Fruit fly (Drosophila melanogaster): ENCODE measurements around the gene CG15533.
A peak's percentile ranks its signal among the peaks of the same experiment; 100 is the strongest.

The CG15533 gene

dm6 chr3R:30450224-30450623, 21.6 kb downstream of the CG15533 start (continued):
- TF ChIP-seq CG9215 (GFP tag; IDR thresholded peaks at IDR 0.05), result no peak
- no peak for TF ChIP-seq Doc2 (GFP tag; IDR thresholded peaks at IDR 0.05)
- no peak for TF ChIP-seq Dek (tag; optimal IDR thresholded peaks at IDR 0.05)
- TF ChIP-seq CG18599 (GFP tag; optimal IDR thresholded peaks at IDR 0.05), result peak; percentile 83
- TF ChIP-seq mam (GFP tag; optimal IDR thresholded peaks at IDR 0.05), result peak; percentile 75
- peak; percentile 69; the same call in 1 of the 3 replicates for TF ChIP-seq CG11093 (GFP tag; IDR thresholded peaks at IDR 0.05)
- TF ChIP-seq Fer1 (GFP tag; optimal IDR thresholded peaks at IDR 0.05), result peak; percentile 83
- TF ChIP-seq stc (GFP tag; IDR thresholded peaks at IDR 0.05), result peak; percentile 72
- TF ChIP-seq odd (GFP tag; optimal IDR thresholded peaks at IDR 0.05), result peak; percentile 73
- no peak for TF ChIP-seq CG14667 (GFP tag; IDR thresholded peaks at IDR 0.05)
- peak; percentile 70 for TF ChIP-seq CG10431 (GFP tag; optimal IDR thresholded peaks at IDR 0.05)
- peak; percentile 89 for TF ChIP-seq nau (GFP tag; optimal IDR thresholded peaks at IDR 0.05)
- no peak for TF ChIP-seq hb (GFP tag; IDR thresholded peaks at IDR 0.05; ENCODE audit: partially characterized antibody)
- peak; percentile 58 for TF ChIP-seq sqz (GFP tag; optimal IDR thresholded peaks at IDR 0.05)
- TF ChIP-seq Bdp1 (GFP tag; optimal IDR thresholded peaks at IDR 0.05), result peak; percentile 81
- no peak for TF ChIP-seq hkb (optimal IDR thresholded peaks at IDR 0.05)
- peak; percentile 93 for TF ChIP-seq hkb (GFP tag; IDR thresholded peaks at IDR 0.05)
- peak; percentile 78 for TF ChIP-seq CG11723 (GFP tag; optimal IDR thresholded peaks at IDR 0.05)
- TF ChIP-seq eve (GFP tag; optimal IDR thresholded peaks at IDR 0.05), result no peak
- TF ChIP-seq lov (optimal IDR thresholded peaks at IDR 0.05), result no peak
- peak; percentile 90 for TF ChIP-seq lov (GFP tag; IDR thresholded peaks at IDR 0.05)
- peak; percentile 86 for TF ChIP-seq sob (GFP tag; IDR thresholded peaks at IDR 0.05)
- TF ChIP-seq CG15696 (tag; optimal IDR thresholded peaks at IDR 0.05), result peak; percentile 45
- TF ChIP-seq Hr78 (GFP tag; optimal IDR thresholded peaks at IDR 0.05), result no peak
- TF ChIP-seq CG7963 (GFP tag; IDR thresholded peaks at IDR 0.05; ENCODE audit: partially characterized antibody), result no peak
- TF ChIP-seq CG11398 (GFP tag; optimal IDR thresholded peaks at IDR 0.05), result peak; percentile 70
- peak; percentile 26; the same call in 1 of the 2 replicates for TF ChIP-seq Ravus (GFP tag; IDR thresholded peaks at IDR 0.05)
- peak; percentile 54 for TF ChIP-seq gro (GFP tag; optimal IDR thresholded peaks at IDR 0.05)
- peak; percentile 28 for TF ChIP-seq kay (GFP tag; optimal IDR thresholded peaks at IDR 0.05)
- peak; percentile 79 for TF ChIP-seq CG12942 (GFP tag; optimal IDR thresholded peaks at IDR 0.05)
- no peak for TF ChIP-seq pan (optimal IDR thresholded peaks at IDR 0.05)
- TF ChIP-seq pan (GFP tag; optimal IDR thresholded peaks at IDR 0.05 in 1 of 2, IDR thresholded peaks at IDR 0.05 in 1 of 2), result peak in 1 of 2 experiments; percentile 86
- TF ChIP-seq CG8765 (GFP tag; IDR thresholded peaks at IDR 0.05), result no peak
- peak; percentile 67 for TF ChIP-seq Deaf1 (tag; optimal IDR thresholded peaks at IDR 0.05)
- TF ChIP-seq CG32772 (GFP tag; IDR thresholded peaks at IDR 0.05), result peak; percentile 31; the same call in 1 of the 2 replicates
- TF ChIP-seq CG12391 (tag; optimal IDR thresholded peaks at IDR 0.05), result no peak
- peak; percentile 69 for TF ChIP-seq CG10462 (GFP tag; optimal IDR thresholded peaks at IDR 0.05)
- peak; percentile 79; the same call in 1 of the 2 replicates for TF ChIP-seq ranshi (GFP tag; IDR thresholded peaks at IDR 0.05)
- TF ChIP-seq pzg (GFP tag; optimal IDR thresholded peaks at IDR 0.05), result no peak
- TF ChIP-seq CG3407 (GFP tag; optimal IDR thresholded peaks at IDR 0.05), result peak; percentile 86
- TF ChIP-seq sr (GFP tag; IDR thresholded peaks at IDR 0.05), result peak; percentile 79
- no peak for TF ChIP-seq GATAe (GFP tag; conservative IDR thresholded peaks at IDR 0.05)
- peak; percentile 67 for TF ChIP-seq CG10959 (GFP tag; IDR thresholded peaks at IDR 0.05)
- peak; percentile 82 for TF ChIP-seq Six4 (GFP tag; optimal IDR thresholded peaks at IDR 0.05)
- TF ChIP-seq Meics (GFP tag; optimal IDR thresholded peaks at IDR 0.05), result peak; percentile 76
- no peak for TF ChIP-seq Oaz (GFP tag; IDR thresholded peaks at IDR 0.05)
- peak; percentile 88 for TF ChIP-seq CG7987 (GFP tag; optimal IDR thresholded peaks at IDR 0.05)
- TF ChIP-seq CG7271 (tag; optimal IDR thresholded peaks at IDR 0.05), result no peak
- TF ChIP-seq CG2199 (GFP tag; IDR thresholded peaks at IDR 0.05), result no peak
- peak; percentile 65 for TF ChIP-seq onecut (GFP tag; IDR thresholded peaks at IDR 0.05)
- peak; percentile 94 for TF ChIP-seq lbe (GFP tag; optimal IDR thresholded peaks at IDR 0.05)
- peak; percentile 47; the same call in 1 of the 3 replicates for TF ChIP-seq CG7357 (GFP tag; IDR thresholded peaks at IDR 0.05)

Data from whole organism, embryonic.